Fruit fly (Drosophila melanogaster) S2 (cell line): ENCODE results near the gene PK1-R.

Source experiments
- CG8478 ChIP-seq: fragments of >200 bp; optimal IDR thresholded peaks from 2 replicates; lab custom pipeline; 2018
- CTCF ChIP-seq, 2 experiments: fragments of >200 bp; optimal IDR thresholded peaks; 2 replicates each; lab custom pipeline; 2018

dm6 chr3R:14140912-14141311 is 38.0 kb upstream of the PK1-R start:
- TF ChIP-seq CTCF (optimal IDR thresholded peaks at IDR 0.05; lab: Kevin White, UChicago) (no peak), CG8478 (lab: Kevin White, UChicago) (no peak)
